Fruit fly (Drosophila melanogaster) whole organism, adult: ENCODE data around the gene CG2991.

Source experiments
- CG12768 ChIP-seq: fragments of 200-800 bp; sonication (Bioruptor generic); optimal IDR thresholded peaks from 2 replicates; lab custom pipeline; 2017; ENCODE audit warnings: missing biosample characterization, missing genetic modification characterization, mild to moderate bottlenecking, moderate library complexity, missing genetic modification reagents
- CG5204 ChIP-seq: fragments of 200-800 bp; sonication (Bioruptor generic); optimal IDR thresholded peaks from 2 replicates; lab custom pipeline; 2016; ENCODE audit warnings: missing biosample characterization, missing genetic modification characterization
- Mnt ChIP-seq: fragments of 200-800 bp; sonication (Bioruptor generic); optimal IDR thresholded peaks from 2 replicates; lab custom pipeline; 2016; ENCODE audit warnings: missing biosample characterization, mild to moderate bottlenecking, missing genetic modification characterization
- bab1 ChIP-seq: fragments of 200-800 bp; sonication (Bioruptor generic); optimal IDR thresholded peaks from 3 replicates; lab custom pipeline; 2019; ENCODE audit warnings: missing biosample characterization, mild to moderate bottlenecking, missing genetic modification characterization, moderate library complexity
- cnc ChIP-seq, 2 experiments: fragments of >200 bp; optimal IDR thresholded peaks; 2 replicates each; lab custom pipeline; 2017
- pad ChIP-seq: fragments of 200-800 bp; sonication (Bioruptor generic); optimal IDR thresholded peaks from 3 replicates; lab custom pipeline; 2017; ENCODE audit warnings: missing biosample characterization, missing genetic modification characterization, mild to moderate bottlenecking, moderate library complexity, missing genetic modification reagents
- toe ChIP-seq: fragments of 200-800 bp; sonication (Bioruptor generic); optimal IDR thresholded peaks from 2 replicates; lab custom pipeline; 2016; ENCODE audit warnings: missing biosample characterization, missing genetic modification characterization

DNA sequence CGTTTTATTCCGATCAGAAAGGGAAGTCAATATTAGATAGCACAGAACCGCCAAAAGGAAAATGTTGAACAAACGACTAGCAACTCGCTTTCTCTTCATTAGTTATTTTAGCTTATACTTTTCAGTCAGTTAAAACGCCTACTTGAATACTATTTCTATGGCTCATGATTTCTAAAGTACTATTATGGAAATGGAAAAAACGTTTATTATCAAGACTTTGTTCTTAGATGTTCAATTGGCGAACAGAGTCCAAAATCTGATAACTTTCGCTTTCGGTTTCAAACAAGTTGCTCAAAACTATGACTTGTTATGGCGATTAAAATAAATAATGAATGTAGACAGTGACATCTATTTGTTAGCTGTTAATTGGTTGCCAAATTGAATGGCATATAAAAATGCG is 31.6 kb upstream of the CG2991 start, which contains the start of gene CG3123:
- no peak for TF ChIP-seq Mnt (GFP tag; lab: Kevin White, UChicago)
- no peak for TF ChIP-seq CG5204 (GFP tag; lab: Kevin White, UChicago)
- no peak for TF ChIP-seq CG12768 (GFP tag; lab: Kevin White, UChicago)
- TF ChIP-seq pad (GFP tag; lab: Kevin White, UChicago), result no peak
- TF ChIP-seq toe, result no peak
- TF ChIP-seq cnc (optimal IDR thresholded peaks at IDR 0.05; lab: Kevin White, UChicago), result no peak
- no peak for TF ChIP-seq bab1 (GFP tag; lab: Kevin White, UChicago)
